Worm (Caenorhabditis elegans) whole organism, L2 larva: ENCODE data around the gene bath-1.

ENCODE experiments used
- ceh-82 ChIP-seq: fragments of 150-350 bp; optimal IDR thresholded peaks from 2 replicates; lab custom pipeline; 2014; ENCODE audit warnings: missing biosample characterization, missing genetic modification characterization
- mab-5 ChIP-seq: fragments of 150-350 bp; optimal IDR thresholded peaks from 2 replicates; lab custom pipeline; 2014; ENCODE audit warnings: missing biosample characterization, missing genetic modification characterization

DNA sequence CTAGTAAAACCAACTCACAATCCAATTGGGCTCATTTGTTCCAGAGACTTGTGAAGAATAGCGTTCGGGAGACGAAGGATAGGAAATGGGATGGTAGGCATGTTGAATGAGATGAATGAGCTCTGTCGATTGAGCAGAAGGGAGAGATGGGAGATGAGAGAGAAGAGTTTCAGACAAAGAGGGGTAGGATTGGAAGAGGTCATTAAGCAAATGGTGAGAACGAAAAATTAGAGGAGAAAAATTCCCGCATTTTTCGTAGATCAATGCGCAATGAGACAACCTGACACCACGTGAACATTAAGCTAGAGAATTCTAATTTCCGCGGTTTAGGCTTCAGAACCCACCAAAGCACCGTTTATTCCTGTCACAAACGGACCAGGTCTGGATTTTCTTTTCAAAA lies 35.4 kb upstream of the bath-1 start, which contains the start of gene F07E5.13:
- TF ChIP-seq ceh-82 (tag; lab: Kevin White, UChicago): no peak
- no peak for TF ChIP-seq mab-5 (tag; lab: Kevin White, UChicago)
